Fruit fly (Drosophila melanogaster): ENCODE results near the gene CG5078.

CG5078 gene

DNA sequence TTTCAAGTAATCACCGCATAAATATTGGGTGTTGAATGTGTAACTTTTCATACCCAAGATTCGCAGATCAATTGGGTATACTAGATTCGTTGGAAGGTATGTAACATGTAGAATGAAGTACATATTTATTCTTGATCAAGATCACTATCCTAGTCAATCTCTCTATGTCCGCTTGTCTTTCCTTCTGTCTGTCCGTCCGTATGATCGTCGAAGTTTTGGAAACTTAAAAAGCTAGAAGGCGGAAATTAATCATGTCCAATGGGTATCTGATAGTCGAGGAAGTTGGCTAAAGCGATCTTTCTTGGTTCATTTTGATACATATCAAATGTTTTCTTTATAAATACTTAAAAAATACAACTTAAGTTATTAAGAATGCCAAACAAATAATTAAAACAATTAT, 18.2 kb upstream of the CG5078 start:
- TF ChIP-seq onecut (GFP tag; IDR thresholded peaks at IDR 0.05) (no peak), hb (GFP tag; IDR thresholded peaks at IDR 0.05; ENCODE audit: partially characterized antibody) (0 out of 3 replicates have a peak, but pooled peaks have one; percentile 58), HHEX (GFP tag; optimal IDR thresholded peaks at IDR 0.05) (no peak), Dip2 (GFP tag; IDR thresholded peaks at IDR 0.05) (no peak), Poxn (GFP tag; IDR thresholded peaks at IDR 0.05) (no peak), ind (GFP tag; optimal IDR thresholded peaks at IDR 0.05) (no peak), HLH4C (GFP tag; IDR thresholded peaks at IDR 0.05; ENCODE audit: partially characterized antibody) (peak; percentile 69), pb (GFP tag; optimal IDR thresholded peaks at IDR 0.05) (no peak), Lhr (GFP tag; optimal IDR thresholded peaks at IDR 0.05) (no peak), vnd (GFP tag; IDR thresholded peaks at IDR 0.05; ENCODE audit: partially characterized antibody) (peak; percentile 61), CG7556 (GFP tag; optimal IDR thresholded peaks at IDR 0.05) (no peak), tna (GFP tag; IDR thresholded peaks at IDR 0.05; ENCODE audit: partially characterized antibody) (peak; percentile 33; the same call in 1 of the 2 replicates), Dfd (GFP tag; optimal IDR thresholded peaks at IDR 0.05) (no peak), cwo (GFP tag; optimal IDR thresholded peaks at IDR 0.05) (no peak), CG14860 (GFP tag; IDR thresholded peaks at IDR 0.05; ENCODE audit: partially characterized antibody) (peak; percentile 60; the same call in 1 of the 3 replicates), nerfin-2 (GFP tag; IDR thresholded peaks at IDR 0.05; ENCODE audit: partially characterized antibody) (peak; percentile 59; the same call in 1 of the 2 replicates), CG8478 (optimal IDR thresholded peaks at IDR 0.05) (no peak), CG14667 (GFP tag; IDR thresholded peaks at IDR 0.05) (no peak), Dll (GFP tag; IDR thresholded peaks at IDR 0.05; ENCODE audit: partially characterized antibody) (0 out of 4 replicates have a peak, but pooled peaks have one; percentile 27), Ets97D (GFP tag; optimal IDR thresholded peaks at IDR 0.05) (no peak), CG6791 (GFP tag; IDR thresholded peaks at IDR 0.05; ENCODE audit: partially characterized antibody) (0 out of 3 replicates have a peak, but pooled peaks have one; percentile 20), gfzf (GFP tag; optimal IDR thresholded peaks at IDR 0.05) (no peak), Bdp1 (GFP tag; optimal IDR thresholded peaks at IDR 0.05) (no peak), aop (GFP tag; IDR thresholded peaks at IDR 0.05) (no peak), ato (GFP tag; IDR thresholded peaks at IDR 0.05; ENCODE audit: partially characterized antibody) (0 out of 2 replicates have a peak, but pooled peaks have one; percentile 9), slp2 (GFP tag; optimal IDR thresholded peaks at IDR 0.05) (no peak), tio (GFP tag; optimal IDR thresholded peaks at IDR 0.05) (no peak), CG15696 (tag; optimal IDR thresholded peaks at IDR 0.05) (no peak), mld (GFP tag; IDR thresholded peaks at IDR 0.05; ENCODE audit: partially characterized antibody) (0 out of 3 replicates have a peak, but pooled peaks have one; percentile 45), sna (GFP tag; IDR thresholded peaks at IDR 0.05; ENCODE audit: partially characterized antibody) (no peak), CG16779 (GFP tag; IDR thresholded peaks at IDR 0.05) (no peak), CG12236 (GFP tag; optimal IDR thresholded peaks at IDR 0.05) (no peak), croc (GFP tag; conservative IDR thresholded peaks at IDR 0.05) (no peak), GATAe (GFP tag; conservative IDR thresholded peaks at IDR 0.05) (no peak), btn (GFP tag; optimal IDR thresholded peaks at IDR 0.05) (no peak)

DNA sequence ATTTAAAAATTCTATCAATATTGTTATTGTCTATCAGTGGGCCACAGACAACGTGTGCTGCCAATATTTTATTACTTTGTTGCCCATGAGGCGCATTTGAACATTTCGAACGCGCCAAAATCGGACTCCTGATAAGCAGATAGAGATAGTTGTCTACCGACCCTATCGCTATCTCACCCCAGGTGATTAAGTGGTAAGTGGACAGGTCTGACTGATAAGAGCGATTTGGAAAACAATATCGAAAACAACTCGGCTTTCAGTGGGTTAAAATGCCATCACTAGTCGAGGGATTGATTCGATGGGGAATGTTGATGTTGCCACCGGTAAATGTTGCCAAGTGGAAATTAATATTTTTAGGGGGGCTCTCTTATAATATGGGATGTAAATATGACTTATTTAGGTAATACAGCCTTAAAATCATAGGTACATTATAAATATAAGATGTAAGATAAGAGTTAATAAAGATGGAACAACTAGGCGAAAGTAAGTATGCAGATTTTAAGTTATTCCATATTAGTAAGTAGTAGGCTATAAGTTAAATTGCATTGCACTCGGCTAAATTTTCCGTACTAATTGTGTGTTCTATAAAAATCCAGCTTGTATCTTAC, 14.2 kb upstream of the CG5078 start, which contains the start of gene ND-39:
Gene ND-39 (plus strand): TSS at position 558 of the 608 bp plus-strand sequence.
- TF ChIP-seq hkb (optimal IDR thresholded peaks at IDR 0.05) (no peak), hkb (GFP tag; IDR thresholded peaks at IDR 0.05) (no peak), sqz (GFP tag; optimal IDR thresholded peaks at IDR 0.05) (no peak), GATAe (GFP tag; conservative IDR thresholded peaks at IDR 0.05) (peak; percentile 98), CG12071 (GFP tag; optimal IDR thresholded peaks at IDR 0.05) (no peak), Bdp1 (GFP tag; optimal IDR thresholded peaks at IDR 0.05) (no peak), lab (GFP tag; optimal IDR thresholded peaks at IDR 0.05) (peak; percentile 55), Vsx1 (GFP tag; optimal IDR thresholded peaks at IDR 0.05) (no peak), CG11504 (tag; optimal IDR thresholded peaks at IDR 0.05) (peak; percentile 100), CG17361 (GFP tag; IDR thresholded peaks at IDR 0.05) (no peak), Atf6 (GFP tag; IDR thresholded peaks at IDR 0.05) (no peak; the same call in 1 of the 2 replicates), inv (GFP tag; IDR thresholded peaks at IDR 0.05; ENCODE audit: partially characterized antibody) (no peak), E2f2 (GFP tag; IDR thresholded peaks at IDR 0.05) (peak; percentile 63), D (optimal IDR thresholded peaks at IDR 0.05) (no peak), D (GFP tag; optimal IDR thresholded peaks at IDR 0.05) (no peak), al (GFP tag; IDR thresholded peaks at IDR 0.05) (no peak), toy (GFP tag; IDR thresholded peaks at IDR 0.05) (no peak), row (GFP tag; IDR thresholded peaks at IDR 0.05) (peak; percentile 34; the same call in 1 of the 3 replicates)
